Worm (Caenorhabditis elegans): Measurements from ENCODE around the gene gpa-4.

DNA sequence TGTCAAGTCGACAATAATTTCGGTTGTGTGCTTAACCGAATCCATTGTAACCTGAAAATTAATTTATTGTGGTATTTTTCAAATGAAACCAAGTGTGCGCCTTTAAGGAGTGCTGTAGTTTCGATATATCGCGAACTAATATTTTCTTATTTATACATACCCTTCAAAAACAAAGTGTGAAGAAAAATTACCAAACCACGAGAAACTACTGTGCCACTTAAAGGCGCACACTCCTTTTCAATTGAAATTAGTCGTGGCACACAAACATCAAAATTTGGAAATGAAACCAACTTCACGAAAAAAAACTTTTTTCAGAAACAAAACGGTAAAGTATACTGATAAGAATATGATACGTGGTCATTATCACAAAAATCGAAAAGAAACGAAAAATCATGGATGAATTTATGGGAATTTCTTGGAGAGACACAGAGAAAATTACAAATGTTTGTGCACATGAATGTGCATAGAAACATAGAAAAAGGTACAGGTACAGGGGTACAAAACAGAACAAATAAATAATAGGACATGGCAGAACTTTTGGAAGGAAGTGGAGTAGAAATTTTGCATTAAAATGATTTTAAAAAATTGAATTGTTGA lies 18.3 kb upstream of the gpa-4 start, which contains the start of gene spl-1:
- TF ChIP-seq nhr-237 (tag; optimal IDR thresholded peaks at IDR 0.05) (no peak), egl-27 (tag; optimal IDR thresholded peaks at IDR 0.05) (no peak), tbx-2 (tag; optimal IDR thresholded peaks at IDR 0.05) (no peak), ztf-11 (tag; optimal IDR thresholded peaks at IDR 0.05) (no peak), daf-12 (tag; optimal IDR thresholded peaks at IDR 0.05) (no peak), elt-1 (tag; optimal IDR thresholded peaks at IDR 0.05) (no peak), fos-1 (tag; optimal IDR thresholded peaks at IDR 0.05) (no peak), snpc-4 (tag; optimal IDR thresholded peaks at IDR 0.05) (no peak)
